Worm (Caenorhabditis elegans): ENCODE data around the gene nspc-15.

DNA sequence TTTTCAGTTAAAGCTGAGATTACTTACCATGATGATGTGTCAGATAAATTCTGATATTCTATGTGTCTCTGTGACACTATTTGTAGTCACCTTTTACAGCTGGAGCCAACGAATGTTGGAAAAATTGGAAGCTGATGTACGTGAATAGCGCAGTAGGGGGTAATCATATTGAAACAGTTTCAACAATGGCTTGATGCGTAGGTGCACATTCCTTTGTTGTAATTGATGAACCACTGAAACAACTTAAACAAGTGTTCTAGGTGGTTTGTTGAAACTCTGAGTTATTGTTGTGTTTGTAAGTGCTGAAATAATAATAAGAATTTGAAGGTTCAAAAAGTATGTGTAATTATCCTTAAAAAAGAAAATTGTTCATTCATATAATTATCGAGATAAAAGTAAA lies 4.0 kb upstream of the nspc-15 start, which contains the start of gene nspc-12:
- TF ChIP-seq lin-39 (tag; optimal IDR thresholded peaks at IDR 0.05): no peak
- TF ChIP-seq snpc-4 (tag; optimal IDR thresholded peaks at IDR 0.05): no peak
- TF ChIP-seq nhr-12 (tag; optimal IDR thresholded peaks at IDR 0.05): no peak
- no peak for TF ChIP-seq elt-1 (tag; optimal IDR thresholded peaks at IDR 0.05)
- no peak for TF ChIP-seq nhr-11 (tag; optimal IDR thresholded peaks at IDR 0.05)
- TF ChIP-seq pha-4 (tag; optimal IDR thresholded peaks at IDR 0.05): no peak
- TF ChIP-seq pqm-1 (tag; optimal IDR thresholded peaks at IDR 0.05): no peak
- TF ChIP-seq mdl-1 (tag; optimal IDR thresholded peaks at IDR 0.05): no peak
- TF ChIP-seq aly-2 (tag; optimal IDR thresholded peaks at IDR 0.05): no peak
- no peak for TF ChIP-seq nhr-67 (tag; optimal IDR thresholded peaks at IDR 0.05)
- no peak for TF ChIP-seq skn-1 (tag; optimal IDR thresholded peaks at IDR 0.05)
- TF ChIP-seq ceh-82 (tag; optimal IDR thresholded peaks at IDR 0.05): no peak
- no peak for TF ChIP-seq egl-27 (tag; optimal IDR thresholded peaks at IDR 0.05)
- TF ChIP-seq nfya-1 (tag; optimal IDR thresholded peaks at IDR 0.05; ENCODE audit: insufficient read depth): no peak

Data from whole organism, L3 larva.